ENCODE assay signal across 1 fruit fly cellular context in genomic region chr2L:2492692-2493626, dm6.
TF ChIP-seq lines count a peak whose summit lies in the region.

oaf (plus strand) TSS chr2L:2492955.

TF ChIP-seq in whole organism, embryonic, 481 proteins besides CTCF, POLR2A, EP300 and RAD21 (continued from another document and continues in another):
- peak; percentile 87 for TF ChIP-seq Xbp1 (GFP tag; optimal IDR thresholded peaks at IDR 0.05; lab: Kevin White, UChicago)
- peak; percentile 58 for TF ChIP-seq CG13894 (tag; optimal IDR thresholded peaks at IDR 0.05; lab: Kevin White, UChicago)
- TF ChIP-seq CG6765 (GFP tag; optimal IDR thresholded peaks at IDR 0.05; lab: Kevin White, UChicago), result peak; percentile 9
- no peak for TF ChIP-seq gsb (GFP tag; IDR thresholded peaks at IDR 0.05; lab: Robert Waterston, UW)
- no peak for TF ChIP-seq peb (GFP tag; IDR thresholded peaks at IDR 0.05; lab: Robert Waterston, UW)
- TF ChIP-seq CG31224 (GFP tag; IDR thresholded peaks at IDR 0.05; lab: Robert Waterston, UW), result no peak
- no peak for TF ChIP-seq CG18764 (GFP tag; optimal IDR thresholded peaks at IDR 0.05; lab: Kevin White, UChicago)
- TF ChIP-seq stc (GFP tag; IDR thresholded peaks at IDR 0.05; lab: Robert Waterston, UW), result no peak
- TF ChIP-seq br (optimal IDR thresholded peaks at IDR 0.05; lab: Kevin White, UChicago), result no peak
- TF ChIP-seq CG7372 (GFP tag; IDR thresholded peaks at IDR 0.05; lab: Robert Waterston, UW), result no peak
- TF ChIP-seq sob (GFP tag; IDR thresholded peaks at IDR 0.05; lab: Robert Waterston, UW), result peak; percentile 57
- TF ChIP-seq CG6272 (GFP tag; IDR thresholded peaks at IDR 0.05; lab: Robert Waterston, UW), result peak; percentile 34; the same call in 1 of the 2 replicates
- peak; percentile 77 for TF ChIP-seq phol (tag; optimal IDR thresholded peaks at IDR 0.05; lab: Kevin White, UChicago)
- TF ChIP-seq emc (GFP tag; optimal IDR thresholded peaks at IDR 0.05; lab: Kevin White, UChicago), result no peak
- TF ChIP-seq pita (GFP tag; optimal IDR thresholded peaks at IDR 0.05; lab: Kevin White, UChicago), result no peak
- no peak for TF ChIP-seq jigr1 (GFP tag; IDR thresholded peaks at IDR 0.05; lab: Robert Waterston, UW)
- TF ChIP-seq p53 (GFP tag; optimal IDR thresholded peaks at IDR 0.05; lab: Kevin White, UChicago), result no peak
- TF ChIP-seq eve (GFP tag; optimal IDR thresholded peaks at IDR 0.05; lab: Kevin White, UChicago), result no peak
- peak; percentile 92 for TF ChIP-seq MBD-R2 (GFP tag; IDR thresholded peaks at IDR 0.05; lab: Robert Waterston, UW)
- TF ChIP-seq CG1602 (GFP tag; optimal IDR thresholded peaks at IDR 0.05; lab: Kevin White, UChicago), result peak; percentile 11
- TF ChIP-seq mam (GFP tag; optimal IDR thresholded peaks at IDR 0.05; lab: Kevin White, UChicago), result peak; percentile 52
- peak; percentile 85 for TF ChIP-seq Lhr (GFP tag; optimal IDR thresholded peaks at IDR 0.05; lab: Kevin White, UChicago)
- TF ChIP-seq Hsf (GFP tag; optimal IDR thresholded peaks at IDR 0.05; lab: Kevin White, UChicago), result peak; percentile 62
- no peak for TF ChIP-seq org-1 (GFP tag; optimal IDR thresholded peaks at IDR 0.05; lab: Kevin White, UChicago)
- no peak for TF ChIP-seq Side (GFP tag; optimal IDR thresholded peaks at IDR 0.05; lab: Kevin White, UChicago)
- TF ChIP-seq CG17912 (GFP tag; optimal IDR thresholded peaks at IDR 0.05; lab: Kevin White, UChicago), result no peak
- TF ChIP-seq CG1603 (tag; optimal IDR thresholded peaks at IDR 0.05; lab: Kevin White, UChicago), result peak; percentile 92
- peak; percentile 33 for TF ChIP-seq Mes4 (GFP tag; optimal IDR thresholded peaks at IDR 0.05; lab: Kevin White, UChicago)
- peak; percentile 84 for TF ChIP-seq CG3847 (GFP tag; IDR thresholded peaks at IDR 0.05; lab: Robert Waterston, UW)
- no peak for TF ChIP-seq slou (GFP tag; optimal IDR thresholded peaks at IDR 0.05; lab: Kevin White, UChicago)
- TF ChIP-seq CG14050 (GFP tag; IDR thresholded peaks at IDR 0.05; lab: Robert Waterston, UW), result no peak
- peak; percentile 38 for TF ChIP-seq CG13775 (GFP tag; optimal IDR thresholded peaks at IDR 0.05; lab: Kevin White, UChicago)
- TF ChIP-seq CG14860 (GFP tag; IDR thresholded peaks at IDR 0.05; lab: Robert Waterston, UW; ENCODE audit: partially characterized antibody), result 0 out of 3 replicates have a peak, but pooled peaks have one; percentile 9
- TF ChIP-seq CG30431 (GFP tag; optimal IDR thresholded peaks at IDR 0.05; lab: Kevin White, UChicago), result no peak
- TF ChIP-seq gsb-n (tag; optimal IDR thresholded peaks at IDR 0.05; lab: Kevin White, UChicago), result no peak
- no peak for TF ChIP-seq Kr (GFP tag; optimal IDR thresholded peaks at IDR 0.05; lab: Kevin White, UChicago)
- TF ChIP-seq disco-r (GFP tag; optimal IDR thresholded peaks at IDR 0.05; lab: Kevin White, UChicago), result no peak
- TF ChIP-seq Poxn (GFP tag; IDR thresholded peaks at IDR 0.05; lab: Robert Waterston, UW), result no peak
- no peak for TF ChIP-seq ERR (GFP tag; optimal IDR thresholded peaks at IDR 0.05; lab: Kevin White, UChicago)
- peak; percentile 78 for TF ChIP-seq YL-1 (GFP tag; optimal IDR thresholded peaks at IDR 0.05; lab: Kevin White, UChicago)
- TF ChIP-seq ci (GFP tag; IDR thresholded peaks at IDR 0.05; lab: Robert Waterston, UW), result peak; percentile 59
- no peak for TF ChIP-seq ro (GFP tag; IDR thresholded peaks at IDR 0.05; lab: Robert Waterston, UW)
- TF ChIP-seq Dfd (GFP tag; optimal IDR thresholded peaks at IDR 0.05; lab: Kevin White, UChicago), result peak in 1 of 2 experiments; percentile 16
- peak; percentile 65; the same call in 2 of the 3 replicates for TF ChIP-seq CG6791 (GFP tag; IDR thresholded peaks at IDR 0.05; lab: Robert Waterston, UW; ENCODE audit: partially characterized antibody)
- peak; percentile 63 for TF ChIP-seq CG31441 (GFP tag; IDR thresholded peaks at IDR 0.05; lab: Robert Waterston, UW)
- peak; percentile 60 for TF ChIP-seq Usf (GFP tag; optimal IDR thresholded peaks at IDR 0.05; lab: Kevin White, UChicago)
- TF ChIP-seq GATAe (GFP tag; conservative IDR thresholded peaks at IDR 0.05; lab: Robert Waterston, UW), result no peak
- TF ChIP-seq jing (GFP tag; optimal IDR thresholded peaks at IDR 0.05; lab: Kevin White, UChicago), result peak; percentile 6
- no peak for TF ChIP-seq nau (GFP tag; optimal IDR thresholded peaks at IDR 0.05; lab: Kevin White, UChicago)
- no peak for TF ChIP-seq CG4707 (GFP tag; optimal IDR thresholded peaks at IDR 0.05; lab: Kevin White, UChicago)
- TF ChIP-seq run (tag; optimal IDR thresholded peaks at IDR 0.05; lab: Kevin White, UChicago), result no peak
- TF ChIP-seq CG16863 (GFP tag; optimal IDR thresholded peaks at IDR 0.05; lab: Kevin White, UChicago), result no peak
- TF ChIP-seq Dip3 (GFP tag; optimal IDR thresholded peaks at IDR 0.05; lab: Kevin White, UChicago), result peak; percentile 63
- TF ChIP-seq Gsc (GFP tag; IDR thresholded peaks at IDR 0.05; lab: Robert Waterston, UW), result no peak
- peak; percentile 44 for TF ChIP-seq B-H2 (GFP tag; optimal IDR thresholded peaks at IDR 0.05; lab: Kevin White, UChicago)
- TF ChIP-seq toy (GFP tag; IDR thresholded peaks at IDR 0.05; lab: Robert Waterston, UW), result no peak
- 0 out of 2 replicates have a peak, but pooled peaks have one; percentile 23 for TF ChIP-seq gt (GFP tag; IDR thresholded peaks at IDR 0.05; lab: Robert Waterston, UW)
- no peak for TF ChIP-seq CG7963 (GFP tag; IDR thresholded peaks at IDR 0.05; lab: Robert Waterston, UW; ENCODE audit: partially characterized antibody)
- no peak for TF ChIP-seq kah (GFP tag; optimal IDR thresholded peaks at IDR 0.05; lab: Kevin White, UChicago)
- TF ChIP-seq sc (optimal IDR thresholded peaks at IDR 0.05; lab: Kevin White, UChicago), result no peak
- TF ChIP-seq sc (GFP tag; optimal IDR thresholded peaks at IDR 0.05; lab: Kevin White, UChicago), result no peak
- TF ChIP-seq CG9876 (GFP tag; optimal IDR thresholded peaks at IDR 0.05; lab: Kevin White, UChicago), result peak; percentile 45
- TF ChIP-seq CG10431 (GFP tag; optimal IDR thresholded peaks at IDR 0.05; lab: Kevin White, UChicago), result peak; percentile 43
- TF ChIP-seq Mrtf (GFP tag; IDR thresholded peaks at IDR 0.05; lab: Robert Waterston, UW), result 0 out of 3 replicates have a peak, but pooled peaks have one; percentile 24
- TF ChIP-seq Awh (GFP tag; IDR thresholded peaks at IDR 0.05; lab: Robert Waterston, UW), result 0 out of 2 replicates have a peak, but pooled peaks have one; percentile 42
- peak; percentile 97 for TF ChIP-seq Ets65A (GFP tag; lab: Kevin White, UChicago)
- no peak for TF ChIP-seq CG18011 (GFP tag; optimal IDR thresholded peaks at IDR 0.05; lab: Kevin White, UChicago)
- 0 out of 3 replicates have a peak, but pooled peaks have one; percentile 7 for TF ChIP-seq vnd (GFP tag; IDR thresholded peaks at IDR 0.05; lab: Robert Waterston, UW; ENCODE audit: partially characterized antibody)
- TF ChIP-seq Atf6 (GFP tag; IDR thresholded peaks at IDR 0.05; lab: Robert Waterston, UW), result peak; percentile 51; the same call in 1 of the 2 replicates
- TF ChIP-seq CG9215 (GFP tag; IDR thresholded peaks at IDR 0.05; lab: Robert Waterston, UW), result no peak
- no peak for TF ChIP-seq dati (GFP tag; IDR thresholded peaks at IDR 0.05; lab: Robert Waterston, UW)
- TF ChIP-seq Ada2b (GFP tag; IDR thresholded peaks at IDR 0.05; lab: Robert Waterston, UW), result peak; percentile 44; the same call in 1 of the 2 replicates
- TF ChIP-seq dmrt11E (tag; optimal IDR thresholded peaks at IDR 0.05; lab: Kevin White, UChicago), result peak; percentile 42
- TF ChIP-seq wek (GFP tag; optimal IDR thresholded peaks at IDR 0.05; lab: Kevin White, UChicago), result no peak
- no peak for TF ChIP-seq CG10462 (GFP tag; optimal IDR thresholded peaks at IDR 0.05; lab: Kevin White, UChicago)
- no peak for TF ChIP-seq Lim3 (GFP tag; IDR thresholded peaks at IDR 0.05; lab: Robert Waterston, UW)
- peak; percentile 25 for TF ChIP-seq Deaf1 (tag; optimal IDR thresholded peaks at IDR 0.05; lab: Kevin White, UChicago)
- TF ChIP-seq Atf3 (GFP tag; optimal IDR thresholded peaks at IDR 0.05; lab: Kevin White, UChicago), result no peak
- TF ChIP-seq chm (GFP tag; IDR thresholded peaks at IDR 0.05; lab: Robert Waterston, UW), result peak; percentile 69
- peak; percentile 30; the same call in 1 of the 2 replicates for TF ChIP-seq CG6689 (GFP tag; IDR thresholded peaks at IDR 0.05; lab: Robert Waterston, UW)
- TF ChIP-seq CG11398 (GFP tag; optimal IDR thresholded peaks at IDR 0.05; lab: Kevin White, UChicago), result no peak
- TF ChIP-seq Oaz (GFP tag; IDR thresholded peaks at IDR 0.05; lab: Robert Waterston, UW), result 0 out of 2 replicates have a peak, but pooled peaks have one; percentile 33
- TF ChIP-seq Hmr (GFP tag; optimal IDR thresholded peaks at IDR 0.05; lab: Kevin White, UChicago), result peak; percentile 69
- peak; percentile 99 for TF ChIP-seq ssp (GFP tag; IDR thresholded peaks at IDR 0.05; lab: Robert Waterston, UW)
- TF ChIP-seq CG18599 (GFP tag; optimal IDR thresholded peaks at IDR 0.05; lab: Kevin White, UChicago), result peak; percentile 5
- TF ChIP-seq Dref (GFP tag; IDR thresholded peaks at IDR 0.05; lab: Robert Waterston, UW), result peak; percentile 53
- TF ChIP-seq lola (GFP tag; optimal IDR thresholded peaks at IDR 0.05; lab: Kevin White, UChicago), result peak in 2 of 3 experiments; percentile 39 to 55
- 0 out of 2 replicates have a peak, but pooled peaks have one; percentile 4 for TF ChIP-seq onecut (GFP tag; IDR thresholded peaks at IDR 0.05; lab: Robert Waterston, UW)
- TF ChIP-seq CG12219 (GFP tag; optimal IDR thresholded peaks at IDR 0.05; lab: Kevin White, UChicago), result peak; percentile 38
- peak; percentile 39 for TF ChIP-seq CG17328 (GFP tag; IDR thresholded peaks at IDR 0.05; lab: Robert Waterston, UW)
- 0 out of 3 replicates have a peak, but pooled peaks have one; percentile 27 for TF ChIP-seq CG11093 (GFP tag; IDR thresholded peaks at IDR 0.05; lab: Robert Waterston, UW)
- peak; percentile 28 for TF ChIP-seq vfl (GFP tag; optimal IDR thresholded peaks at IDR 0.05; lab: Kevin White, UChicago)
- peak; percentile 40 for TF ChIP-seq eyg (GFP tag; optimal IDR thresholded peaks at IDR 0.05; lab: Kevin White, UChicago)
- TF ChIP-seq CG10147 (GFP tag; optimal IDR thresholded peaks at IDR 0.05; lab: Kevin White, UChicago), result no peak
- TF ChIP-seq CG1647 (GFP tag; optimal IDR thresholded peaks at IDR 0.05; lab: Kevin White, UChicago), result no peak
- peak; percentile 58; the same call in 2 of the 3 replicates for TF ChIP-seq Opbp (GFP tag; IDR thresholded peaks at IDR 0.05; lab: Robert Waterston, UW; ENCODE audit: partially characterized antibody)
- TF ChIP-seq CG8281 (tag; optimal IDR thresholded peaks at IDR 0.05; lab: Kevin White, UChicago), result no peak
- TF ChIP-seq Aef1 (GFP tag; IDR thresholded peaks at IDR 0.05; lab: Robert Waterston, UW), result peak; percentile 38; the same call in 1 of the 3 replicates
- TF ChIP-seq CG7357 (GFP tag; IDR thresholded peaks at IDR 0.05; lab: Robert Waterston, UW), result peak; percentile 96
- TF ChIP-seq CG17568 (GFP tag; optimal IDR thresholded peaks at IDR 0.05; lab: Kevin White, UChicago), result no peak
- peak; percentile 19 for TF ChIP-seq CG9609 (GFP tag; optimal IDR thresholded peaks at IDR 0.05; lab: Kevin White, UChicago)
- TF ChIP-seq Jarid2 (GFP tag; optimal IDR thresholded peaks at IDR 0.05; lab: Kevin White, UChicago), result peak; percentile 98
- TF ChIP-seq C15 (GFP tag; IDR thresholded peaks at IDR 0.05; lab: Robert Waterston, UW), result no peak
- peak; percentile 81 for TF ChIP-seq CG34422 (GFP tag; IDR thresholded peaks at IDR 0.05; lab: Robert Waterston, UW)
- TF ChIP-seq ftz-f1 (GFP tag; optimal IDR thresholded peaks at IDR 0.05; lab: Kevin White, UChicago), result no peak
- TF ChIP-seq Hmx (GFP tag; optimal IDR thresholded peaks at IDR 0.05; lab: Kevin White, UChicago), result no peak
- no peak for TF ChIP-seq CG33557 (GFP tag; optimal IDR thresholded peaks at IDR 0.05; lab: Kevin White, UChicago)
- TF ChIP-seq sd (tag; optimal IDR thresholded peaks at IDR 0.05; lab: Kevin White, UChicago), result peak; percentile 97
- peak; percentile 28; the same call in 1 of the 2 replicates for TF ChIP-seq CG4360 (GFP tag; IDR thresholded peaks at IDR 0.05; lab: Robert Waterston, UW)
- no peak for TF ChIP-seq CG1529 (GFP tag; optimal IDR thresholded peaks at IDR 0.05; lab: Kevin White, UChicago)
- no peak for TF ChIP-seq esg (GFP tag; conservative IDR thresholded peaks at IDR 0.05; lab: Robert Waterston, UW)
- TF ChIP-seq CG10321 (GFP tag; IDR thresholded peaks at IDR 0.05; lab: Robert Waterston, UW), result no peak
- TF ChIP-seq ash1 (GFP tag; optimal IDR thresholded peaks at IDR 0.05; lab: Kevin White, UChicago), result no peak
- no peak for TF ChIP-seq Ravus (GFP tag; IDR thresholded peaks at IDR 0.05; lab: Robert Waterston, UW)
- no peak for TF ChIP-seq Doc2 (GFP tag; IDR thresholded peaks at IDR 0.05; lab: Robert Waterston, UW)
- TF ChIP-seq Bdp1 (GFP tag; optimal IDR thresholded peaks at IDR 0.05; lab: Kevin White, UChicago), result no peak
- TF ChIP-seq HmgZ (tag; optimal IDR thresholded peaks at IDR 0.05; lab: Kevin White, UChicago), result peak; percentile 75
- TF ChIP-seq CG8765 (GFP tag; IDR thresholded peaks at IDR 0.05; lab: Robert Waterston, UW), result no peak
- no peak for TF ChIP-seq so (GFP tag; IDR thresholded peaks at IDR 0.05; lab: Robert Waterston, UW)
- peak; percentile 57 for TF ChIP-seq Abd-B (GFP tag; optimal IDR thresholded peaks at IDR 0.05; lab: Kevin White, UChicago)
- no peak for TF ChIP-seq CkIIα-i1 (GFP tag; IDR thresholded peaks at IDR 0.05; lab: Robert Waterston, UW)
- TF ChIP-seq sr (GFP tag; IDR thresholded peaks at IDR 0.05; lab: Robert Waterston, UW), result 0 out of 3 replicates have a peak, but pooled peaks have one; percentile 28
- TF ChIP-seq Eip74EF (GFP tag; optimal IDR thresholded peaks at IDR 0.05; lab: Kevin White, UChicago), result no peak
- no peak for TF ChIP-seq CG15073 (GFP tag; optimal IDR thresholded peaks at IDR 0.05; lab: Kevin White, UChicago)
- TF ChIP-seq z (GFP tag; IDR thresholded peaks at IDR 0.05; lab: Robert Waterston, UW), result peak; percentile 59; the same call in 1 of the 3 replicates
- no peak for TF ChIP-seq ab (GFP tag; optimal IDR thresholded peaks at IDR 0.05; lab: Kevin White, UChicago)
- TF ChIP-seq Atf-2 (GFP tag; optimal IDR thresholded peaks at IDR 0.05; lab: Kevin White, UChicago), result no peak
- TF ChIP-seq Blimp-1 (GFP tag; optimal IDR thresholded peaks at IDR 0.05; lab: Kevin White, UChicago), result peak; percentile 31
- TF ChIP-seq CoRest (tag; optimal IDR thresholded peaks at IDR 0.05; lab: Kevin White, UChicago), result peak; percentile 60
- peak; percentile 26 to 58 for TF ChIP-seq dpn (GFP tag; optimal IDR thresholded peaks at IDR 0.05; lab: Kevin White, UChicago)
- TF ChIP-seq CG12942 (GFP tag; optimal IDR thresholded peaks at IDR 0.05; lab: Kevin White, UChicago), result peak; percentile 19
- peak; percentile 86 for TF ChIP-seq oc (tag; optimal IDR thresholded peaks at IDR 0.05; lab: Kevin White, UChicago)
